Worm (Caenorhabditis elegans) whole organism, young adult: Measurements from ENCODE around the gene sid-1.

Experiments used
- C06A6.2 ChIP-seq: fragments of 200-800 bp; sonication (Bioruptor generic); conservative IDR thresholded peaks from 2 replicates; pipeline ENCODE4 v1.3.6; 2022; ENCODE audit warnings: missing genetic modification characterization, missing compliant biosample characterization
- D2030.7 ChIP-seq: fragments of 200-800 bp; sonication (Bioruptor generic); IDR thresholded peaks from 2 replicates; pipeline ENCODE4 v1.3.6; 2022; ENCODE audit warnings: missing genetic modification reagents, missing genetic modification characterization, missing compliant biosample characterization
- F33H1.4 ChIP-seq: fragments of 200-800 bp; sonication (Bioruptor generic); IDR thresholded peaks from 2 replicates; pipeline ENCODE4 v1.3.6; 2022; ENCODE audit warnings: missing genetic modification reagents, missing genetic modification characterization, missing compliant biosample characterization
- F37B4.10 ChIP-seq: fragments of 200-800 bp; sonication (Bioruptor generic); IDR thresholded peaks from 2 replicates; pipeline ENCODE4 v1.3.6; 2022; ENCODE audit warnings: missing genetic modification characterization, missing compliant biosample characterization
- F39B2.1 ChIP-seq: fragments of 200-800 bp; sonication (Bioruptor generic); IDR thresholded peaks from 2 replicates; pipeline ENCODE4 v1.3.6; 2022; ENCODE audit warnings: missing genetic modification reagents, missing genetic modification characterization, missing compliant biosample characterization
- F49E8.2 ChIP-seq: sonication (generic microtip); optimal IDR thresholded peaks from 3 replicates; lab custom pipeline; 2017; ENCODE audit warnings: missing genetic modification characterization, mild to moderate bottlenecking, missing compliant biosample characterization, antibody characterized with exemption, moderate library complexity; ENCODE audit not compliant: insufficient read depth
- F57A8.1 ChIP-seq: fragments of 200-800 bp; sonication (Bioruptor generic); optimal IDR thresholded peaks from 2 replicates; lab custom pipeline; 2018; ENCODE audit warnings: mild to moderate bottlenecking, missing genetic modification characterization, moderate library complexity, missing compliant biosample characterization
- K12H6.12 ChIP-seq: fragments of 200-800 bp; sonication (Bioruptor generic); optimal IDR thresholded peaks from 2 replicates; lab custom pipeline; 2018; ENCODE audit warnings: mild to moderate bottlenecking, missing genetic modification characterization, missing compliant biosample characterization
- athp-1 ChIP-seq: sonication (generic microtip); optimal IDR thresholded peaks from 2 replicates; lab custom pipeline; 2017; ENCODE audit warnings: mild to moderate bottlenecking, missing genetic modification characterization, missing compliant biosample characterization
- attf-5 ChIP-seq: fragments of 200-800 bp; sonication (Bioruptor generic); optimal IDR thresholded peaks from 2 replicates; lab custom pipeline; 2018; ENCODE audit warnings: mild to moderate bottlenecking, missing genetic modification characterization, missing compliant biosample characterization
- cebp-1 ChIP-seq, 2 experiments: fragments of 200-800 bp in 1 of 2; sonication (Bioruptor generic) in 1 of 2; sonication (generic microtip) in 1 of 2; IDR thresholded peaks in 1 of 2; optimal IDR thresholded peaks in 1 of 2; 2 replicates each; pipeline versions ENCODE4 v1.3.6 to Lab custom; 2017 to 2022; ENCODE audit warnings: missing compliant biosample characterization in 2 of 2, missing genetic modification characterization in 2 of 2, mild to moderate bottlenecking in 1 of 2, missing genetic modification reagents in 1 of 2, moderate library complexity in 1 of 2
- ceh-27 ChIP-seq: fragments of 200-800 bp; sonication (Bioruptor generic); optimal IDR thresholded peaks from 2 replicates; lab custom pipeline; 2018; ENCODE audit warnings: mild to moderate bottlenecking, missing genetic modification characterization, moderate library complexity, missing compliant biosample characterization
- ceh-40 ChIP-seq: fragments of 200-800 bp; sonication (Bioruptor generic); IDR thresholded peaks from 2 replicates; pipeline ENCODE4 v1.3.6; 2022; ENCODE audit warnings: missing genetic modification characterization, missing compliant biosample characterization
- ceh-79 ChIP-seq: sonication (generic microtip); optimal IDR thresholded peaks from 2 replicates; lab custom pipeline; 2017; ENCODE audit warnings: mild to moderate bottlenecking, missing genetic modification characterization, missing compliant biosample characterization
- egl-44 ChIP-seq: fragments of 200-800 bp; sonication (Bioruptor generic); IDR thresholded peaks from 2 replicates; pipeline ENCODE4 v1.3.6; 2022; ENCODE audit warnings: missing genetic modification reagents, missing genetic modification characterization, missing compliant biosample characterization
- ets-4 ChIP-seq: fragments of 200-800 bp; sonication (Bioruptor generic); optimal IDR thresholded peaks from 2 replicates; lab custom pipeline; 2018; ENCODE audit warnings: mild to moderate bottlenecking, missing genetic modification characterization, missing compliant biosample characterization
- him-1 ChIP-seq: sonication (generic microtip); optimal IDR thresholded peaks from 2 replicates; lab custom pipeline; 2016; ENCODE audit warnings: missing genotype, missing genetic modification reagents, missing genetic modification characterization, missing compliant biosample characterization
- hmg-1.2 ChIP-seq: fragments of 200-800 bp; sonication (Bioruptor generic); IDR thresholded peaks from 2 replicates; pipeline ENCODE4 v1.3.6; 2022; ENCODE audit warnings: missing genetic modification reagents, missing genetic modification characterization, missing compliant biosample characterization
- lir-1 ChIP-seq: fragments of 200-800 bp; sonication (Bioruptor generic); conservative IDR thresholded peaks from 2 replicates; pipeline ENCODE4 v1.3.6; 2022; ENCODE audit warnings: missing genetic modification reagents, missing genetic modification characterization, missing compliant biosample characterization
- lsl-1 ChIP-seq: fragments of 200-800 bp; sonication (Bioruptor generic); optimal IDR thresholded peaks from 2 replicates; lab custom pipeline; 2018; ENCODE audit warnings: mild to moderate bottlenecking, missing genetic modification characterization, moderate library complexity, missing compliant biosample characterization
- madf-3 ChIP-seq: fragments of 200-800 bp; sonication (Bioruptor generic); IDR thresholded peaks from 2 replicates; pipeline ENCODE4 v1.3.6; 2022; ENCODE audit warnings: missing genetic modification reagents, missing genetic modification characterization, missing compliant biosample characterization
- madf-6 ChIP-seq: fragments of 200-800 bp; sonication (Bioruptor generic); IDR thresholded peaks from 2 replicates; pipeline ENCODE4 v1.3.6; 2022; ENCODE audit warnings: missing genetic modification reagents, missing genetic modification characterization, missing compliant biosample characterization
- mel-28 ChIP-seq: sonication (generic microtip); optimal IDR thresholded peaks from 2 replicates; lab custom pipeline; 2016; ENCODE audit warnings: borderline replicate concordance, mild to moderate bottlenecking, missing genetic modification characterization, missing compliant biosample characterization
- mes-4 ChIP-seq: sonication (generic microtip); optimal IDR thresholded peaks from 2 replicates; lab custom pipeline; 2016; ENCODE audit warnings: missing genotype, missing genetic modification characterization, missing compliant biosample characterization
- mxl-1 ChIP-seq: sonication (generic microtip); optimal IDR thresholded peaks from 2 replicates; lab custom pipeline; 2016; ENCODE audit warnings: missing genetic modification characterization, missing compliant biosample characterization
- nfyb-1 ChIP-seq: fragments of 200-800 bp; sonication (Bioruptor generic); IDR thresholded peaks from 2 replicates; pipeline ENCODE4 v1.3.6; 2022; ENCODE audit warnings: missing genetic modification reagents, missing genetic modification characterization, missing compliant biosample characterization
- nhr-179 ChIP-seq: sonication (generic microtip); optimal IDR thresholded peaks from 2 replicates; lab custom pipeline; 2016; ENCODE audit warnings: mild to moderate bottlenecking, missing genetic modification characterization, missing compliant biosample characterization
- nhr-27 ChIP-seq: fragments of 200-800 bp; sonication (Bioruptor generic); optimal IDR thresholded peaks from 2 replicates; lab custom pipeline; 2018; ENCODE audit warnings: mild to moderate bottlenecking, missing genetic modification characterization, moderate library complexity, missing compliant biosample characterization
- nhr-80 ChIP-seq: sonication (generic microtip); optimal IDR thresholded peaks from 2 replicates; lab custom pipeline; 2016; ENCODE audit warnings: missing genetic modification characterization, missing compliant biosample characterization
- pbrm-1 ChIP-seq: fragments of 200-800 bp; sonication (Bioruptor generic); IDR thresholded peaks from 2 replicates; pipeline ENCODE4 v1.3.6; 2022; ENCODE audit warnings: missing genetic modification reagents, missing genetic modification characterization, missing compliant biosample characterization
- pha-4 ChIP-seq: fragments of 150-350 bp; sonication (generic microtip); optimal IDR thresholded peaks from 2 replicates; lab custom pipeline; 2014; ENCODE audit warnings: missing biosample characterization, missing genetic modification reagents, missing genetic modification characterization
- repo-1 ChIP-seq: sonication (generic microtip); optimal IDR thresholded peaks from 2 replicates; lab custom pipeline; 2017; ENCODE audit warnings: mild to moderate bottlenecking, missing genetic modification characterization, missing compliant biosample characterization
- sdz-38 ChIP-seq: sonication (generic microtip); optimal IDR thresholded peaks from 2 replicates; lab custom pipeline; 2016; ENCODE audit warnings: missing genotype, missing genetic modification characterization, missing compliant biosample characterization
- snpc-1.1 ChIP-seq: sonication (generic microtip); optimal IDR thresholded peaks from 2 replicates; lab custom pipeline; 2017; ENCODE audit warnings: missing genetic modification characterization, mild to moderate bottlenecking, missing compliant biosample characterization, antibody characterized with exemption, moderate library complexity, missing genotype, missing genetic modification reagents; ENCODE audit not compliant: insufficient read depth
- snpc-1.3 ChIP-seq: sonication (generic microtip); optimal IDR thresholded peaks from 2 replicates; lab custom pipeline; 2017; ENCODE audit warnings: missing genetic modification characterization, mild to moderate bottlenecking, missing compliant biosample characterization, antibody characterized with exemption, moderate library complexity, missing genotype, missing genetic modification reagents; ENCODE audit not compliant: insufficient read depth
- unc-62 ChIP-seq: fragments of 150-350 bp; optimal IDR thresholded peaks from 2 replicates; lab custom pipeline; 2014; ENCODE audit warnings: missing biosample characterization, missing genetic modification reagents, missing genetic modification characterization
- xnd-1 ChIP-seq: sonication (generic microtip); optimal IDR thresholded peaks from 2 replicates; lab custom pipeline; 2016; ENCODE audit warnings: missing genotype, missing genetic modification reagents, missing genetic modification characterization, missing compliant biosample characterization
- ztf-22 ChIP-seq: fragments of 200-800 bp; sonication (Bioruptor generic); optimal IDR thresholded peaks from 2 replicates; lab custom pipeline; 2018; ENCODE audit warnings: mild to moderate bottlenecking, missing genetic modification characterization, moderate library complexity, missing compliant biosample characterization
- ztf-26 ChIP-seq: sonication (generic microtip); optimal IDR thresholded peaks from 2 replicates; lab custom pipeline; 2017; ENCODE audit warnings: missing genetic modification characterization, missing compliant biosample characterization
- ztf-28 ChIP-seq: fragments of 200-800 bp; sonication (Bioruptor generic); IDR thresholded peaks from 2 replicates; pipeline ENCODE4 v1.3.6; 2022; ENCODE audit warnings: missing genetic modification reagents, missing genetic modification characterization, missing compliant biosample characterization

Gene sid-1

ce11 chrV:5130018-5130417 is 10.2 kb downstream of the sid-1 start, which contains the start of gene F14F9.8 (continued):
- no peak for TF ChIP-seq nfyb-1 (GFP tag; lab: Robert Waterston, UW)
- TF ChIP-seq pbrm-1 (GFP tag; lab: Robert Waterston, UW), result no peak
- no peak for TF ChIP-seq unc-62 (GFP tag; lab: Kevin White, UChicago)
- TF ChIP-seq nhr-179 (tag; lab: Kevin White, UChicago), result no peak

- TF ChIP-seq cebp-1 (GFP tag; IDR thresholded peaks at IDR 0.05; lab: Robert Waterston, UW), result peak; percentile 97
- TF ChIP-seq cebp-1 (tag; optimal IDR thresholded peaks at IDR 0.05; lab: Kevin White, UChicago), result peak; percentile 99
- peak; percentile 44 for TF ChIP-seq attf-5 (GFP tag; lab: Kevin White, UChicago)
- no peak for TF ChIP-seq K12H6.12 (tag; lab: Kevin White, UChicago)
- no peak for TF ChIP-seq D2030.7 (GFP tag; lab: Robert Waterston, UW)
These were observed 11.6 kb downstream of the sid-1 start for ce11 chrV:5131380-5131779.

ce11 chrV:5132441-5132840 is 12.7 kb downstream of the sid-1 start, which contains the start of gene F14F9.4:
Gene F14F9.4, plus strand, starts transcription at chrV:5132741.
- TF ChIP-seq F57A8.1 (GFP tag; lab: Kevin White, UChicago) (no peak), F39B2.1 (GFP tag; lab: Robert Waterston, UW) (no peak), ztf-26 (tag; lab: Kevin White, UChicago) (no peak), lir-1 (GFP tag; lab: Robert Waterston, UW) (no peak), F37B4.10 (GFP tag; lab: Robert Waterston, UW) (no peak), egl-44 (no peak), lsl-1 (no peak), snpc-1.1 (tag; lab: Kevin White, UChicago) (no peak)

- TF ChIP-seq snpc-1.1 (tag; lab: Kevin White, UChicago), result no peak
- TF ChIP-seq mel-28, result no peak
- TF ChIP-seq madf-3 (GFP tag; lab: Robert Waterston, UW), result no peak
- TF ChIP-seq nhr-27 (tag; lab: Kevin White, UChicago), result no peak
- TF ChIP-seq him-1, result no peak
- no peak for TF ChIP-seq F39B2.1 (GFP tag; lab: Robert Waterston, UW)
These were observed 18.1 kb downstream of the sid-1 start, which contains the start of gene F14F9.3 for ce11 chrV:5137919-5138318. Gene F14F9.3, plus strand, starts transcription at chrV:5138219.

- TF ChIP-seq mel-28 (no peak), ceh-27 (GFP tag; lab: Kevin White, UChicago) (no peak), F33H1.4 (GFP tag; lab: Robert Waterston, UW) (no peak), ets-4 (GFP tag; lab: Kevin White, UChicago) (no peak), snpc-1.3 (tag; lab: Kevin White, UChicago) (no peak), xnd-1 (no peak), madf-6 (GFP tag; lab: Robert Waterston, UW) (no peak), pha-4 (tag; lab: Kevin White, UChicago) (no peak), ztf-28 (no peak), madf-3 (GFP tag; lab: Robert Waterston, UW) (no peak)
These were observed 24.0 kb downstream of the sid-1 start, which contains the start of gene srh-129 for ce11 chrV:5143785-5144184. Gene srh-129, minus strand, starts transcription at chrV:5143885.

ce11 chrV:5144541-5144940 is 24.8 kb downstream of the sid-1 start, which contains the start of gene F14F9.2:
Gene F14F9.2, plus strand, starts transcription at chrV:5144841.
- TF ChIP-seq mes-4 (tag; lab: Kevin White, UChicago) (no peak), F49E8.2 (tag; lab: Kevin White, UChicago) (no peak), nhr-80 (tag; lab: Kevin White, UChicago) (no peak), repo-1 (tag; lab: Kevin White, UChicago) (no peak), C06A6.2 (GFP tag; lab: Robert Waterston, UW) (no peak), mxl-1 (tag; lab: Kevin White, UChicago) (no peak), sdz-38 (tag; lab: Kevin White, UChicago) (no peak), ceh-79 (tag; lab: Kevin White, UChicago) (no peak), D2030.7 (GFP tag; lab: Robert Waterston, UW) (no peak), ztf-22 (GFP tag; lab: Kevin White, UChicago) (no peak), hmg-1.2 (no peak), ceh-40 (GFP tag; lab: Robert Waterston, UW) (no peak), athp-1 (tag; lab: Kevin White, UChicago) (no peak)
